Fruit fly (Drosophila melanogaster): ENCODE results near the gene CG15478.
A peak's percentile ranks its signal among the peaks of the same experiment; 100 is the strongest.

CG15478 gene

dm6 chrX:7708942-7709707 lies 8.6 kb downstream of the CG15478 start, which contains the start of gene CHES-1-like (continued):
- TF ChIP-seq Nf-YA (GFP tag; IDR thresholded peaks at IDR 0.05) (peak; percentile 40), CG32767 (GFP tag; IDR thresholded peaks at IDR 0.05) (peak; percentile 76; the same call in 1 of the 2 replicates), crol (GFP tag; IDR thresholded peaks at IDR 0.05) (peak; percentile 96), CG16815 (GFP tag; optimal IDR thresholded peaks at IDR 0.05) (peak; percentile 85), bowl (GFP tag; IDR thresholded peaks at IDR 0.05) (0 out of 2 replicates have a peak, but pooled peaks have one; percentile 25), CG15073 (GFP tag; optimal IDR thresholded peaks at IDR 0.05) (peak; percentile 46), stwl (tag; optimal IDR thresholded peaks at IDR 0.05) (no peak), PHDP (tag; optimal IDR thresholded peaks at IDR 0.05) (peak; percentile 85), CG15479 (GFP tag; optimal IDR thresholded peaks at IDR 0.05) (no peak), CG11560 (tag; IDR thresholded peaks at IDR 0.05) (peak; percentile 78), unpg (GFP tag; optimal IDR thresholded peaks at IDR 0.05) (peak; percentile 82), CG12071 (GFP tag; optimal IDR thresholded peaks at IDR 0.05) (peak; percentile 68), Vsx1 (GFP tag; optimal IDR thresholded peaks at IDR 0.05) (peak; percentile 79), CG3995 (GFP tag; optimal IDR thresholded peaks at IDR 0.05) (peak; percentile 40), CG7556 (GFP tag; optimal IDR thresholded peaks at IDR 0.05) (peak; percentile 95), mam (GFP tag; optimal IDR thresholded peaks at IDR 0.05) (peak; percentile 87), gcm (GFP tag; optimal IDR thresholded peaks at IDR 0.05) (peak; percentile 86), lola (GFP tag; optimal IDR thresholded peaks at IDR 0.05) (peak in 1 of 3 experiments; percentile 85), D19B (GFP tag; optimal IDR thresholded peaks at IDR 0.05) (peak; percentile 81), CG12769 (tag; optimal IDR thresholded peaks at IDR 0.05) (peak; percentile 62), CG9932 (GFP tag; IDR thresholded peaks at IDR 0.05) (peak; percentile 71), mirr (GFP tag; optimal IDR thresholded peaks at IDR 0.05) (peak; percentile 50), CG32532 (GFP tag; IDR thresholded peaks at IDR 0.05) (peak; percentile 78), slp2 (GFP tag; optimal IDR thresholded peaks at IDR 0.05) (peak; percentile 89), Gsc (GFP tag; IDR thresholded peaks at IDR 0.05) (peak; percentile 33; the same call in 1 of the 2 replicates), p53 (GFP tag; optimal IDR thresholded peaks at IDR 0.05) (peak; percentile 66), pfk (GFP tag; optimal IDR thresholded peaks at IDR 0.05) (no peak), sr (GFP tag; IDR thresholded peaks at IDR 0.05) (peak; percentile 40; the same call in 2 of the 3 replicates), tx (GFP tag; optimal IDR thresholded peaks at IDR 0.05) (peak; percentile 92), CG7987 (GFP tag; optimal IDR thresholded peaks at IDR 0.05) (peak; percentile 36), fu2 (GFP tag; optimal IDR thresholded peaks at IDR 0.05) (peak; percentile 85), Lhr (GFP tag; optimal IDR thresholded peaks at IDR 0.05) (peak; percentile 77), Hsf (GFP tag; optimal IDR thresholded peaks at IDR 0.05) (peak; percentile 93), Mrtf (GFP tag; IDR thresholded peaks at IDR 0.05) (peak; percentile 66; the same call in 2 of the 3 replicates), CG2875 (GFP tag; optimal IDR thresholded peaks at IDR 0.05) (peak; percentile 91), CG16779 (GFP tag; IDR thresholded peaks at IDR 0.05) (no peak), shn (GFP tag; optimal IDR thresholded peaks at IDR 0.05) (peak; percentile 93), CG12659 (GFP tag; optimal IDR thresholded peaks at IDR 0.05) (peak; percentile 96), pita (GFP tag; optimal IDR thresholded peaks at IDR 0.05) (no peak), CG6791 (GFP tag; IDR thresholded peaks at IDR 0.05; ENCODE audit: partially characterized antibody) (no peak), so (GFP tag; IDR thresholded peaks at IDR 0.05) (peak; percentile 84; the same call in 2 of the 3 replicates), fd102C (GFP tag; optimal IDR thresholded peaks at IDR 0.05) (no peak), row (GFP tag; IDR thresholded peaks at IDR 0.05) (peak; percentile 89), CG31388 (GFP tag; optimal IDR thresholded peaks at IDR 0.05) (peak; percentile 68), knrl (GFP tag; IDR thresholded peaks at IDR 0.05; ENCODE audit: partially characterized antibody) (peak; percentile 61; the same call in 2 of the 3 replicates), CG2889 (GFP tag; IDR thresholded peaks at IDR 0.05) (0 out of 3 replicates have a peak, but pooled peaks have one; percentile 66), CG11695 (GFP tag; IDR thresholded peaks at IDR 0.05) (peak; percentile 87), CG12391 (tag; optimal IDR thresholded peaks at IDR 0.05) (peak; percentile 89)

Measured in whole organism, embryonic.